Worm (Caenorhabditis elegans): ENCODE data around the gene fbxb-115.

fbxb-115 gene

ce11 chrV:19260686-19261085 lies 20.7 kb upstream of the fbxb-115 start (continued):
- TF ChIP-seq pqm-1 (tag; optimal IDR thresholded peaks at IDR 0.05) (no peak), grh-1 (GFP tag; IDR thresholded peaks at IDR 0.05) (no peak)

ce11 chrV:19259403-19259802 lies 19.4 kb upstream of the fbxb-115 start:
- no peak for TF ChIP-seq blmp-1 (tag; optimal IDR thresholded peaks at IDR 0.05)
- no peak for TF ChIP-seq lsy-2 (tag; optimal IDR thresholded peaks at IDR 0.05)
- no peak for TF ChIP-seq nhr-11 (tag; optimal IDR thresholded peaks at IDR 0.05)
- no peak for TF ChIP-seq C34B4.2 (tag; optimal IDR thresholded peaks at IDR 0.05)
- TF ChIP-seq ceh-8 (GFP tag; optimal IDR thresholded peaks at IDR 0.05) = no peak
- no peak for TF ChIP-seq ces-1 (GFP tag; optimal IDR thresholded peaks at IDR 0.05)
- TF ChIP-seq dpl-1 (GFP tag; optimal IDR thresholded peaks at IDR 0.05) = no peak
- no peak for TF ChIP-seq ceh-88 (GFP tag; IDR thresholded peaks at IDR 0.05)
- no peak for TF ChIP-seq isw-1 (GFP tag; IDR thresholded peaks at IDR 0.05)
- TF ChIP-seq elt-2 (tag; optimal IDR thresholded peaks at IDR 0.05) = no peak
- no peak for TF ChIP-seq ceh-63 (GFP tag; optimal IDR thresholded peaks at IDR 0.05)
- TF ChIP-seq fkh-8 (tag; optimal IDR thresholded peaks at IDR 0.05) = no peak
- no peak for TF ChIP-seq egl-27 (tag; optimal IDR thresholded peaks at IDR 0.05)

- no peak for TF ChIP-seq mef-2 (tag; optimal IDR thresholded peaks at IDR 0.05)
- TF ChIP-seq pqm-1 (tag; optimal IDR thresholded peaks at IDR 0.05) = no peak
- no peak for TF ChIP-seq lin-15B (tag; optimal IDR thresholded peaks at IDR 0.05)
- TF ChIP-seq egl-13 (tag; optimal IDR thresholded peaks at IDR 0.05) = no peak
- no peak for TF ChIP-seq mdl-1 (tag; optimal IDR thresholded peaks at IDR 0.05)
- TF ChIP-seq swsn-7 (tag; optimal IDR thresholded peaks at IDR 0.05) = no peak
- TF ChIP-seq sup-37 (GFP tag; optimal IDR thresholded peaks at IDR 0.05) = no peak
- no peak for TF ChIP-seq nhr-11 (tag; optimal IDR thresholded peaks at IDR 0.05)
- TF ChIP-seq zip-4 (GFP tag; optimal IDR thresholded peaks at IDR 0.05) = no peak
- TF ChIP-seq ces-1 (GFP tag; optimal IDR thresholded peaks at IDR 0.05) = no peak
- TF ChIP-seq ets-5 (GFP tag; IDR thresholded peaks at IDR 0.05) = no peak
- TF ChIP-seq nhr-237 (tag; optimal IDR thresholded peaks at IDR 0.05) = no peak
- TF ChIP-seq lin-35 (GFP tag; optimal IDR thresholded peaks at IDR 0.05) = no peak
- TF ChIP-seq hlh-17 (GFP tag; optimal IDR thresholded peaks at IDR 0.05; ENCODE audit: borderline replicate concordance) = no peak
- no peak for TF ChIP-seq vab-15 (tag; optimal IDR thresholded peaks at IDR 0.05)
- TF ChIP-seq ceh-90 (tag; optimal IDR thresholded peaks at IDR 0.05) = no peak
Observed at ce11 chrV:19257653-19258052, 17.6 kb upstream of the fbxb-115 start, which contains the start of gene F21D9.3. TSS of gene F21D9.3 (minus strand) at chrV:19257753.

- TF ChIP-seq lin-15B (tag; optimal IDR thresholded peaks at IDR 0.05) = no peak
- no peak for TF ChIP-seq mab-9 (GFP tag; IDR thresholded peaks at IDR 0.05)
- TF ChIP-seq ets-5 (GFP tag; IDR thresholded peaks at IDR 0.05) = no peak
- TF ChIP-seq sup-37 (GFP tag; optimal IDR thresholded peaks at IDR 0.05) = no peak
- no peak for TF ChIP-seq ceh-90 (tag; optimal IDR thresholded peaks at IDR 0.05)
- TF ChIP-seq fkh-8 (tag; optimal IDR thresholded peaks at IDR 0.05) = no peak
- no peak for TF ChIP-seq vab-15 (tag; optimal IDR thresholded peaks at IDR 0.05)
- TF ChIP-seq unc-130 (tag; optimal IDR thresholded peaks at IDR 0.05) = no peak
- no peak for TF ChIP-seq lin-39 (tag; optimal IDR thresholded peaks at IDR 0.05)
- no peak for TF ChIP-seq mef-2 (tag; optimal IDR thresholded peaks at IDR 0.05)
- TF ChIP-seq mep-1 (tag; optimal IDR thresholded peaks at IDR 0.05) = no peak
- no peak for TF ChIP-seq nhr-47 (tag; optimal IDR thresholded peaks at IDR 0.05)
- no peak for TF ChIP-seq skn-1 (tag; optimal IDR thresholded peaks at IDR 0.05)
- no peak for TF ChIP-seq lin-14 (GFP tag; optimal IDR thresholded peaks at IDR 0.05)
- TF ChIP-seq nhr-90 (tag; optimal IDR thresholded peaks at IDR 0.05; ENCODE audit: poor library complexity) = no peak
- no peak for TF ChIP-seq nhr-85 (tag)
- TF ChIP-seq elt-3 (tag; optimal IDR thresholded peaks at IDR 0.05) = no peak
- no peak for TF ChIP-seq pqm-1 (tag; optimal IDR thresholded peaks at IDR 0.05)
- no peak for TF ChIP-seq snpc-4 (tag; optimal IDR thresholded peaks at IDR 0.05)
Observed at ce11 chrV:19253520-19253919, 13.5 kb upstream of the fbxb-115 start, which contains the start of gene F21D9.4. TSS of gene F21D9.4 (plus strand) at chrV:19253820.

Data from whole organism, L1 larva.